Fruit fly (Drosophila melanogaster): ENCODE results near the gene Vtld.

Gene Vtld

dm6 chr3L:19790564-19790928 lies 30.3 kb downstream of the Vtld start:
- no peak for TF ChIP-seq dsx (GFP tag; optimal IDR thresholded peaks at IDR 0.05; ENCODE audit: poor library complexity, severe bottlenecking)
- no peak for TF ChIP-seq CG6163 (GFP tag; IDR thresholded peaks at IDR 0.05)

- TF ChIP-seq CG11902 (GFP tag; optimal IDR thresholded peaks at IDR 0.05) (peak; percentile 14), CG8319 (GFP tag; optimal IDR thresholded peaks at IDR 0.05) (peak; percentile 44), CG32006 (GFP tag; optimal IDR thresholded peaks at IDR 0.05) (peak; percentile 73), fkh (GFP tag; optimal IDR thresholded peaks at IDR 0.05) (no peak), CG8119 (GFP tag; IDR thresholded peaks at IDR 0.05) (peak; percentile 63), Lpt (GFP tag; optimal IDR thresholded peaks at IDR 0.05) (no peak), OdsH (GFP tag; optimal IDR thresholded peaks at IDR 0.05) (peak; percentile 67), CG3032 (tag; optimal IDR thresholded peaks at IDR 0.05) (peak; percentile 62), Sox14 (GFP tag; optimal IDR thresholded peaks at IDR 0.05) (peak; percentile 65), Met (GFP tag; optimal IDR thresholded peaks at IDR 0.05) (peak; percentile 80), Sox102F (GFP tag; optimal IDR thresholded peaks at IDR 0.05) (peak; percentile 63), CG1621 (tag; optimal IDR thresholded peaks at IDR 0.05) (no peak), ss (GFP tag; optimal IDR thresholded peaks at IDR 0.05) (peak; percentile 49 to 62), pdm3 (GFP tag; optimal IDR thresholded peaks at IDR 0.05) (peak; percentile 73), CG16779 (tag; optimal IDR thresholded peaks at IDR 0.05) (peak; percentile 37), CG31627 (GFP tag; optimal IDR thresholded peaks at IDR 0.05) (peak; percentile 67), CG15336 (GFP tag; IDR thresholded peaks at IDR 0.05) (no peak; the same call in 1 of the 2 replicates), topi (GFP tag; optimal IDR thresholded peaks at IDR 0.05) (peak; percentile 77), Eip78C (GFP tag) (peak; percentile 95), fd85E (GFP tag; optimal IDR thresholded peaks at IDR 0.05) (no peak), CG9139 (GFP tag; optimal IDR thresholded peaks at IDR 0.05) (peak; percentile 24), CG10631 (GFP tag; optimal IDR thresholded peaks at IDR 0.05) (peak; percentile 54), CG11294 (GFP tag; IDR thresholded peaks at IDR 0.05) (no peak), CG6854 (GFP tag; optimal IDR thresholded peaks at IDR 0.05) (peak; percentile 4), Ets21C (GFP tag; optimal IDR thresholded peaks at IDR 0.05) (peak; percentile 64), Smox (GFP tag; optimal IDR thresholded peaks at IDR 0.05) (peak; percentile 27), CG6163 (GFP tag; IDR thresholded peaks at IDR 0.05) (peak; percentile 59; the same call in 2 of the 3 replicates), fd59A (GFP tag; optimal IDR thresholded peaks at IDR 0.05) (peak; percentile 51), spab (GFP tag; optimal IDR thresholded peaks at IDR 0.05) (peak; percentile 56), CG8632 (GFP tag; optimal IDR thresholded peaks at IDR 0.05) (peak; percentile 58), Ets96B (tag; optimal IDR thresholded peaks at IDR 0.05) (peak; percentile 63), CG6808 (GFP tag; optimal IDR thresholded peaks at IDR 0.05) (peak; percentile 43), Hr39 (GFP tag; optimal IDR thresholded peaks at IDR 0.05) (peak; percentile 72), CG3919 (GFP tag; optimal IDR thresholded peaks at IDR 0.05) (peak; percentile 62), CG7368 (GFP tag; optimal IDR thresholded peaks at IDR 0.05) (peak; percentile 34), CG11762 (GFP tag; optimal IDR thresholded peaks at IDR 0.05; ENCODE audit: insufficient read depth) (peak; percentile 26), eg (GFP tag; IDR thresholded peaks at IDR 0.05) (peak; percentile 41; the same call in 2 of the 3 replicates), svp (GFP tag) (peak; percentile 91), cyc (GFP tag; optimal IDR thresholded peaks at IDR 0.05) (peak; percentile 49), Hr38 (GFP tag; optimal IDR thresholded peaks at IDR 0.05) (no peak), esn (GFP tag; optimal IDR thresholded peaks at IDR 0.05) (peak; percentile 82), dac (GFP tag; optimal IDR thresholded peaks at IDR 0.05) (peak; percentile 42), dsx (GFP tag; optimal IDR thresholded peaks at IDR 0.05; ENCODE audit: poor library complexity, severe bottlenecking) (peak; percentile 9), achi (GFP tag; optimal IDR thresholded peaks at IDR 0.05) (peak; percentile 55), lz (GFP tag; optimal IDR thresholded peaks at IDR 0.05) (peak; percentile 80), CG34406 (GFP tag; optimal IDR thresholded peaks at IDR 0.05) (peak; percentile 49), CG10669 (GFP tag; optimal IDR thresholded peaks at IDR 0.05) (peak; percentile 64), Hr4 (GFP tag; optimal IDR thresholded peaks at IDR 0.05) (peak; percentile 63)
These were observed 30.9 kb downstream of the Vtld start for dm6 chr3L:19790929-19791687.

All from whole organism, prepupa.